Worm (Caenorhabditis elegans) whole organism, L4 larva: ENCODE data around the gene nhr-51.

Experiments
- aly-2 ChIP-seq: sonication (generic microtip); optimal IDR thresholded peaks from 2 replicates; lab custom pipeline; 2018; ENCODE audit warnings: missing biosample characterization, missing genetic modification characterization
- ama-1 ChIP-seq: fragments of 150-350 bp; optimal IDR thresholded peaks from 2 replicates; lab custom pipeline; 2014; ENCODE audit warnings: inconsistent platforms, mixed read lengths
- madf-5 ChIP-seq, 2 experiments: fragments of 200-800 bp; sonication (Bioruptor generic); IDR thresholded peaks; 2 replicates each; pipeline ENCODE4 v1.3.6; 2022; ENCODE audit warnings: missing compliant biosample characterization in 2 of 2, missing genetic modification characterization in 2 of 2
- nhr-111 ChIP-seq: fragments of 200-800 bp; sonication (Bioruptor generic); optimal IDR thresholded peaks from 2 replicates; lab custom pipeline; 2018; ENCODE audit warnings: mild to moderate bottlenecking, missing genetic modification characterization, missing compliant biosample characterization
- nhr-77 ChIP-seq: fragments of 150-350 bp; optimal IDR thresholded peaks from 2 replicates; lab custom pipeline; 2014; ENCODE audit warnings: missing biosample characterization, missing genetic modification characterization
- skn-1 ChIP-seq: fragments of 150-350 bp; optimal IDR thresholded peaks from 2 replicates; lab custom pipeline; 2014; ENCODE audit warnings: missing biosample characterization, missing genetic modification characterization

ce11 chrV:15658262-15659060 is 15.3 kb upstream of the nhr-51 start:
- TF ChIP-seq skn-1 = no peak
- no peak for TF ChIP-seq nhr-111
- TF ChIP-seq nhr-77 = no peak
- TF ChIP-seq ama-1 (lab: Kevin White, UChicago) = no peak
- TF ChIP-seq aly-2 = no peak
- no peak for TF ChIP-seq madf-5 (GFP tag; IDR thresholded peaks at IDR 0.05; lab: Robert Waterston, UW)
